Fruit fly (Drosophila melanogaster): ENCODE measurements around the gene PMCA.

The PMCA gene

dm6 chr4:406843-407242 is 48.1 kb upstream of the PMCA start (continued):
- no peak for TF ChIP-seq sc (optimal IDR thresholded peaks at IDR 0.05)
- TF ChIP-seq sc (GFP tag; optimal IDR thresholded peaks at IDR 0.05): no peak
- TF ChIP-seq CG12744 (GFP tag; optimal IDR thresholded peaks at IDR 0.05): no peak
- TF ChIP-seq twi (tag; optimal IDR thresholded peaks at IDR 0.05): no peak
- no peak for TF ChIP-seq Mes4 (GFP tag; optimal IDR thresholded peaks at IDR 0.05)
- TF ChIP-seq hb (GFP tag; IDR thresholded peaks at IDR 0.05; ENCODE audit: partially characterized antibody): no peak
- TF ChIP-seq CG17359 (tag; optimal IDR thresholded peaks at IDR 0.05): peak; percentile 82
- peak; percentile 39 for TF ChIP-seq Dp (GFP tag; optimal IDR thresholded peaks at IDR 0.05)
- TF ChIP-seq Rx (GFP tag; IDR thresholded peaks at IDR 0.05): no peak
- TF ChIP-seq CG17361 (GFP tag; IDR thresholded peaks at IDR 0.05): peak; percentile 42; the same call in 2 of the 3 replicates
- peak; percentile 1 for TF ChIP-seq ewg (GFP tag; optimal IDR thresholded peaks at IDR 0.05)
- no peak for TF ChIP-seq pan (optimal IDR thresholded peaks at IDR 0.05)
- peak in 1 of 2 experiments; percentile 41 for TF ChIP-seq pan (GFP tag; optimal IDR thresholded peaks at IDR 0.05 in 1 of 2, IDR thresholded peaks at IDR 0.05 in 1 of 2)
- TF ChIP-seq dmrt11E (tag; optimal IDR thresholded peaks at IDR 0.05): peak; percentile 45
- no peak for TF ChIP-seq Dip3 (GFP tag; optimal IDR thresholded peaks at IDR 0.05)
- no peak for TF ChIP-seq gsb (GFP tag; IDR thresholded peaks at IDR 0.05)
- no peak for TF ChIP-seq ftz-f1 (GFP tag; optimal IDR thresholded peaks at IDR 0.05)
- TF ChIP-seq CG5953 (GFP tag; IDR thresholded peaks at IDR 0.05): no peak
- TF ChIP-seq CG6813 (GFP tag; optimal IDR thresholded peaks at IDR 0.05): no peak
- TF ChIP-seq CG10147 (GFP tag; optimal IDR thresholded peaks at IDR 0.05): no peak
- no peak for TF ChIP-seq ranshi (GFP tag; IDR thresholded peaks at IDR 0.05)
- no peak for TF ChIP-seq gsb-n (tag; optimal IDR thresholded peaks at IDR 0.05)
- TF ChIP-seq CG12104 (GFP tag; optimal IDR thresholded peaks at IDR 0.05): no peak
- TF ChIP-seq CG15696 (tag; optimal IDR thresholded peaks at IDR 0.05): peak; percentile 57
- peak; percentile 21 for TF ChIP-seq Camta (GFP tag; optimal IDR thresholded peaks at IDR 0.05)
- TF ChIP-seq prd (optimal IDR thresholded peaks at IDR 0.05): no peak
- no peak for TF ChIP-seq prd (GFP tag; IDR thresholded peaks at IDR 0.05)
- TF ChIP-seq ham (GFP tag; IDR thresholded peaks at IDR 0.05): no peak
- TF ChIP-seq CG6765 (GFP tag; optimal IDR thresholded peaks at IDR 0.05): no peak
- no peak for TF ChIP-seq CrebB (tag; optimal IDR thresholded peaks at IDR 0.05)
- no peak; the same call in 2 of the 3 replicates for TF ChIP-seq CG11456 (GFP tag; IDR thresholded peaks at IDR 0.05)
- no peak for TF ChIP-seq nau (GFP tag; optimal IDR thresholded peaks at IDR 0.05)
- TF ChIP-seq vvl (GFP tag; IDR thresholded peaks at IDR 0.05): peak; percentile 80
- TF ChIP-seq GATAe (GFP tag; conservative IDR thresholded peaks at IDR 0.05): no peak
- peak; percentile 13 for TF ChIP-seq CG1602 (GFP tag; optimal IDR thresholded peaks at IDR 0.05)
- TF ChIP-seq CG10321 (GFP tag; IDR thresholded peaks at IDR 0.05): no peak
- TF ChIP-seq Dfd (GFP tag; optimal IDR thresholded peaks at IDR 0.05): no peak
- peak; percentile 76 for TF ChIP-seq sens (GFP tag)
- no peak for TF ChIP-seq CG2129 (GFP tag; IDR thresholded peaks at IDR 0.05; ENCODE audit: partially characterized antibody)
- no peak for TF ChIP-seq CG31441 (GFP tag; IDR thresholded peaks at IDR 0.05)
- TF ChIP-seq gce (GFP tag; IDR thresholded peaks at IDR 0.05): no peak
- TF ChIP-seq Hr51 (GFP tag; optimal IDR thresholded peaks at IDR 0.05): no peak
- no peak for TF ChIP-seq CG11398 (GFP tag; optimal IDR thresholded peaks at IDR 0.05)
- peak; percentile 33 for TF ChIP-seq CG4707 (GFP tag; optimal IDR thresholded peaks at IDR 0.05)
- no peak for TF ChIP-seq ATbp (GFP tag; optimal IDR thresholded peaks at IDR 0.05)
- TF ChIP-seq z (GFP tag; IDR thresholded peaks at IDR 0.05): no peak
- TF ChIP-seq CG8281 (tag; optimal IDR thresholded peaks at IDR 0.05): no peak
- no peak for TF ChIP-seq nerfin-2 (GFP tag; IDR thresholded peaks at IDR 0.05; ENCODE audit: partially characterized antibody)
- peak; percentile 24 for TF ChIP-seq Jarid2 (GFP tag; optimal IDR thresholded peaks at IDR 0.05)
- no peak for TF ChIP-seq CG12942 (GFP tag; optimal IDR thresholded peaks at IDR 0.05)
- TF ChIP-seq Hr39 (optimal IDR thresholded peaks at IDR 0.05): no peak
- TF ChIP-seq usp (GFP tag; optimal IDR thresholded peaks at IDR 0.05): no peak
- TF ChIP-seq esg (GFP tag; conservative IDR thresholded peaks at IDR 0.05): no peak

Data from whole organism, embryonic.